Worm (Caenorhabditis elegans) whole organism, late embryonic: ENCODE results near the gene cal-8.

Experiments
- C08G9.2 ChIP-seq: sonication (generic microtip); optimal IDR thresholded peaks from 2 replicates; lab custom pipeline; 2016; ENCODE audit warnings: mild to moderate bottlenecking, missing genetic modification characterization, moderate library complexity, missing compliant biosample characterization
- F13H6.1 ChIP-seq: sonication (generic microtip); optimal IDR thresholded peaks from 2 replicates; lab custom pipeline; 2016; ENCODE audit warnings: missing genetic modification characterization, missing compliant biosample characterization
- K02D7.2 ChIP-seq: sonication (generic microtip); optimal IDR thresholded peaks from 2 replicates; lab custom pipeline; 2017; ENCODE audit warnings: mild to moderate bottlenecking, missing genetic modification characterization, missing compliant biosample characterization
- K09A11.1 ChIP-seq: sonication (generic microtip); optimal IDR thresholded peaks from 2 replicates; lab custom pipeline; 2017; ENCODE audit warnings: antibody characterized with exemption, mild to moderate bottlenecking, missing genetic modification characterization, missing compliant biosample characterization; ENCODE audit not compliant: insufficient read depth
- ahr-1 ChIP-seq: sonication (generic microtip); optimal IDR thresholded peaks from 2 replicates; lab custom pipeline; 2016; ENCODE audit warnings: missing genetic modification characterization, missing compliant biosample characterization
- ama-1 ChIP-seq: fragments of 150-350 bp; optimal IDR thresholded peaks from 2 replicates; lab custom pipeline; 2014
- ceh-14 ChIP-seq: sonication (generic microtip); optimal IDR thresholded peaks from 2 replicates; lab custom pipeline; 2016; ENCODE audit warnings: missing genotype, missing genetic modification characterization, missing compliant biosample characterization
- ceh-18 ChIP-seq: sonication (generic microtip); optimal IDR thresholded peaks from 2 replicates; lab custom pipeline; 2016; ENCODE audit warnings: missing genetic modification characterization, missing compliant biosample characterization
- ceh-19 ChIP-seq: fragments of 200-800 bp; sonication (Bioruptor generic); optimal IDR thresholded peaks from 2 replicates; lab custom pipeline; 2018; ENCODE audit warnings: mild to moderate bottlenecking, missing genetic modification characterization, missing compliant biosample characterization
- ceh-2 ChIP-seq: sonication (generic microtip); optimal IDR thresholded peaks from 2 replicates; lab custom pipeline; 2016; ENCODE audit warnings: missing genotype, missing genetic modification characterization, missing compliant biosample characterization
- ceh-24 ChIP-seq: sonication (generic microtip); optimal IDR thresholded peaks from 2 replicates; lab custom pipeline; 2016; ENCODE audit warnings: mild to moderate bottlenecking, missing genetic modification characterization, missing compliant biosample characterization
- ceh-34 ChIP-seq: sonication (generic microtip); optimal IDR thresholded peaks from 2 replicates; lab custom pipeline; 2016; ENCODE audit warnings: mild to moderate bottlenecking, missing genetic modification characterization, missing compliant biosample characterization
- ceh-48 ChIP-seq: sonication (generic microtip); optimal IDR thresholded peaks from 2 replicates; lab custom pipeline; 2016; ENCODE audit warnings: missing genetic modification characterization, inconsistent platforms, missing compliant biosample characterization
- ceh-9 ChIP-seq: sonication (generic microtip); optimal IDR thresholded peaks from 2 replicates; lab custom pipeline; 2016; ENCODE audit warnings: mild to moderate bottlenecking, missing genetic modification characterization, inconsistent platforms, missing compliant biosample characterization
- dmd-4 ChIP-seq: sonication (generic microtip); optimal IDR thresholded peaks from 2 replicates; lab custom pipeline; 2016; ENCODE audit warnings: borderline replicate concordance, missing genetic modification characterization, missing compliant biosample characterization
- elt-2 ChIP-seq: sonication (generic microtip); optimal IDR thresholded peaks from 2 replicates; lab custom pipeline; 2016; ENCODE audit warnings: missing genetic modification reagents, missing genetic modification characterization, missing compliant biosample characterization
- elt-4 ChIP-seq: sonication (generic microtip); optimal IDR thresholded peaks from 2 replicates; lab custom pipeline; 2016; ENCODE audit warnings: missing genetic modification characterization, missing compliant biosample characterization
- eyg-1 ChIP-seq: sonication (generic microtip); optimal IDR thresholded peaks from 2 replicates; lab custom pipeline; 2016; ENCODE audit warnings: missing genotype, missing genetic modification characterization, missing compliant biosample characterization
- fax-1 ChIP-seq: sonication (generic microtip); optimal IDR thresholded peaks from 2 replicates; lab custom pipeline; 2016; ENCODE audit warnings: missing genotype, missing genetic modification characterization, missing compliant biosample characterization
- lin-11 ChIP-seq: fragments of 200-800 bp; sonication (Bioruptor generic); optimal IDR thresholded peaks from 2 replicates; lab custom pipeline; 2018; ENCODE audit warnings: mild to moderate bottlenecking, missing genetic modification characterization, missing compliant biosample characterization
- nfya-1 ChIP-seq: sonication (generic microtip); optimal IDR thresholded peaks from 2 replicates; lab custom pipeline; 2017; ENCODE audit warnings: missing genetic modification characterization, mild to moderate bottlenecking, missing compliant biosample characterization, antibody characterized with exemption, moderate library complexity
- nhr-11 ChIP-seq: fragments of 150-350 bp; optimal IDR thresholded peaks from 2 replicates; lab custom pipeline; 2014; ENCODE audit warnings: missing biosample characterization, missing genetic modification characterization
- odd-2 ChIP-seq: sonication (generic microtip); optimal IDR thresholded peaks from 2 replicates; lab custom pipeline; 2017; ENCODE audit warnings: antibody characterized with exemption, mild to moderate bottlenecking, missing genetic modification characterization, missing compliant biosample characterization
- pax-1 ChIP-seq: fragments of 150-350 bp; optimal IDR thresholded peaks from 2 replicates; lab custom pipeline; 2014; ENCODE audit warnings: missing biosample characterization, missing genetic modification characterization
- pha-2 ChIP-seq: sonication (generic microtip); optimal IDR thresholded peaks from 2 replicates; lab custom pipeline; 2017; ENCODE audit warnings: mild to moderate bottlenecking, missing genetic modification characterization, missing compliant biosample characterization
- pqm-1 ChIP-seq: sonication (generic microtip); optimal IDR thresholded peaks from 2 replicates; lab custom pipeline; 2016; ENCODE audit warnings: missing genetic modification characterization, missing compliant biosample characterization
- pros-1 ChIP-seq: fragments of 150-350 bp; optimal IDR thresholded peaks from 2 replicates; lab custom pipeline; 2014; ENCODE audit warnings: missing biosample characterization, missing genetic modification reagents, missing genetic modification characterization
- ref-2 ChIP-seq: sonication (generic microtip); optimal IDR thresholded peaks from 2 replicates; lab custom pipeline; 2016; ENCODE audit warnings: missing genetic modification characterization, missing compliant biosample characterization
- rnt-1 ChIP-seq: sonication (generic microtip); optimal IDR thresholded peaks from 2 replicates; lab custom pipeline; 2016; ENCODE audit warnings: missing genetic modification characterization, missing compliant biosample characterization
- sdc-2 ChIP-seq: sonication (generic microtip); optimal IDR thresholded peaks from 2 replicates; lab custom pipeline; 2016; ENCODE audit warnings: missing genotype, missing genetic modification characterization, missing compliant biosample characterization
- syd-9 ChIP-seq: sonication (generic microtip); optimal IDR thresholded peaks from 2 replicates; lab custom pipeline; 2016; ENCODE audit warnings: mild to moderate bottlenecking, missing genetic modification characterization, moderate library complexity, missing compliant biosample characterization
- tbx-2 ChIP-seq: sonication (generic microtip); optimal IDR thresholded peaks from 2 replicates; lab custom pipeline; 2016; ENCODE audit warnings: missing genetic modification characterization, missing compliant biosample characterization
- tbx-7 ChIP-seq: sonication (generic microtip); optimal IDR thresholded peaks from 2 replicates; lab custom pipeline; 2016; ENCODE audit warnings: missing genotype, missing genetic modification characterization, missing compliant biosample characterization
- ttx-3 ChIP-seq: sonication (generic microtip); optimal IDR thresholded peaks from 2 replicates; lab custom pipeline; 2016; ENCODE audit warnings: missing genetic modification reagents, missing genetic modification characterization, missing compliant biosample characterization
- unc-42 ChIP-seq: sonication (generic microtip); optimal IDR thresholded peaks from 2 replicates; lab custom pipeline; 2016; ENCODE audit warnings: missing genotype, missing genetic modification characterization, missing compliant biosample characterization
- unc-86 ChIP-seq: sonication (generic microtip); optimal IDR thresholded peaks from 2 replicates; lab custom pipeline; 2016; ENCODE audit warnings: missing genetic modification characterization, missing compliant biosample characterization
- zip-5 ChIP-seq: sonication (generic microtip); optimal IDR thresholded peaks from 2 replicates; lab custom pipeline; 2016; ENCODE audit warnings: missing genetic modification characterization, missing compliant biosample characterization

cal-8 gene

DNA sequence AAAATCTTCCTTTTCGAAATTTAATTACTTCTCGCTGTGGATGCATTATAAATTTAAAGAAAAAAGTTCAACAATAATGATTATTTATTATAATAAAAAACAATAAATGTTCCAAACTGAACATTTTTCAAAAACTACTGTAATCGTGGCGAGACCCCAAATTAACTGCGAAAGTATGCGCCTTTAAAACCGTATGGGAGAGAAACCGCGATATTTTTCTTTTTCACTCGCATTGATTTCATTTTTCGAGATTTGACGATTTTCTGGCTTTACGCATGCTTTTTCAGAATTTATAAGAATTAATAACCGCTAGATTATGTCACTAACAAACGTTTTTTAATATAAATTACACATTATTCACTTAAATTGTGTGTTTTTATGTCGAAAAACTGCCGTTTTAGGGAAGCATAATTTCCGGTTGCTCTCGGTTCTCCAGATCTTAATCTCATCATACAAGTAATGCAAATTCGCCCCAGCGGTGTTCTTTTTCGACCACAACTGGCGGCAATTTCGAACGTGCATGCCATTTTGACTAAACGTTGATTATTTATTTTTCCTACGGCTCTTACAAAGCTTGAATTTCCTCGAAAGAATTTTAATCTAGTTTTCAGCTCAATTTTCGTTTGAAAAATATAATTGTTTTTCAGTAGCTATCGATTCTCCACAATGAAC lies 19.3 kb upstream of the cal-8 start, which contains the start of gene F12A10.8:
Gene F12A10.8, minus strand, starts transcription at position 79 of the 672 bp plus-strand sequence.
- TF ChIP-seq unc-42 (peak; percentile 81), ceh-2 (tag; lab: Kevin White, UChicago) (no peak)

DNA sequence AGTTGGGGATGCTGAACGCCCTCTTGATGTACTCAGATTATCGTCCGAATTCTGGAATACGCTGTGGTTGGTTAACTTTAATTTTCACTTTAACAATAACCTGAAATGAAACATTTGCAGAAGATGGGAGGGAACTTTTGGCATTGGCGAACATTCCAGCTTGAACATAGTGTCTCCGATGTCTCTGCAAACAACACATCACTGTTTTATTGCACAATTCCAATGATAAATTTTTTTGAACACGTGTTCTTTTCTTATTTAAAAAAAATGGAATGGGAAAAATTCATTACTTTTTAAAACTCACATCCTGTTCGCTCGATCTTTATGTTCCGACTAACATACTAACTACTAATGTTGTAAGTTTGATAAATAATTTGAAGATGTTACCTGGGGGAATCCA lies 18.6 kb upstream of the cal-8 start, which contains the start of gene fzy-1:
Gene fzy-1, plus strand, starts transcription at position 301 of the 400 bp plus-strand sequence.
- TF ChIP-seq tbx-2 (tag; lab: Kevin White, UChicago): no peak

DNA sequence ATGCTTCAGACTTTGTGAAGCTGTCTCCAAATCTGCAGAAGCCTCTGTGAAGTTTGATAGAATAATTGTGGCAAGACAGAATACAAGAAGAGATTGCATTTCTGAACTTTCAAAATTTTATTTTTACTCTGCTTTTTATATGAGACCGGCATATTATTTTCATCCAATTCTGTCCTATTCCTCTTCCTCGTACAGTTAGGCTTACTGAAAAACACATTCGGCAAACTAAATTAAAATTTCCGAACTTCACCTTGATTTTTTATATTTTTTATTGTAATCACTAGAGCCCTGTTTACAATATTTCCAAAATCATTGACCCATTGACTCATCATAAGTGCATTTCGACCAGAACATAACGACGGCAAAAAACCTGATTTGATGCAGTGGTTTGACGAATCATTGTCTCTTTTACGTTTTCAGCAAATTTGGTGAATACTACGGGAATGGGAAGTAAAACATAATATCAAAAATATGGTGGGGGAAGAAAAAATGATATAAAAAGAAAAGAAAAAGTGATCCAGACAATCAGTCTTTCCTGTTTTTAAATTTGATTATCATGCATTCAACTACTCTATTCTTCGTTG lies 16.4 kb upstream of the cal-8 start, which contains the start of the genes suex-1 and F12A10.9:
Gene suex-1, minus strand, starts transcription at position 101 of the 584 bp plus-strand sequence.
Gene F12A10.9, plus strand, starts transcription at position 534 of the 584 bp plus-strand sequence.
- no peak for TF ChIP-seq ama-1 (lab: Kevin White, UChicago)
- TF ChIP-seq nfya-1 (tag; lab: Kevin White, UChicago): no peak
- no peak for TF ChIP-seq lin-11 (tag; lab: Kevin White, UChicago)
- no peak for TF ChIP-seq pros-1 (tag; lab: Kevin White, UChicago)
- no peak for TF ChIP-seq K02D7.2
- no peak for TF ChIP-seq ceh-48
- no peak for TF ChIP-seq tbx-7 (tag; lab: Kevin White, UChicago)
- TF ChIP-seq ttx-3: no peak
- no peak for TF ChIP-seq odd-2
- TF ChIP-seq, all 69 proteins: peak for 0

DNA sequence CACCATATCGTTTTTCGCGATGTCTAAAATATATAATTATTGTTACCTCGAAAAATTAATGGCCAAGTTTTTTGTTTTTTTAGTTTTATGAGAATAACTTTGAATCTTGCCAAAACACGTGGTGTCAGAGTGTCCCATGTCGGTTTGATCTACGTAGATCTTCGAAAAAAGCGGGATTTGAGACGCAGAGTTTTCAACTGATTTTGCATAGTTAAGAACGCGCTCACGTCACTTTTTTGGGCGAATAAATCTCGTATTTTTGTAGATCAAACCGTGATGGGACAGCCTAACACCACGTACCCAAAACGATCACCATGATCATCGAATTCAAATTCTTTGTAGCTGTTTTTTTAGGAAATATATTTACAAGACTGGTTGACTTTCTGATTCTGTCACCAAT lies 15.7 kb upstream of the cal-8 start:
- TF ChIP-seq ceh-19 (no peak), zip-5 (tag; lab: Kevin White, UChicago) (no peak), ceh-9 (tag; lab: Kevin White, UChicago) (no peak), fax-1 (tag; lab: Kevin White, UChicago) (no peak), ahr-1 (tag; lab: Kevin White, UChicago) (no peak), K09A11.1 (tag; lab: Kevin White, UChicago) (no peak), elt-4 (tag; lab: Kevin White, UChicago) (no peak), syd-9 (tag; lab: Kevin White, UChicago) (no peak), elt-2 (no peak), ceh-24 (no peak), C08G9.2 (tag; lab: Kevin White, UChicago) (no peak), rnt-1 (tag; lab: Kevin White, UChicago) (no peak), pha-2 (tag; lab: Kevin White, UChicago) (no peak)

- TF ChIP-seq ceh-34 (no peak), unc-86 (tag; lab: Kevin White, UChicago) (no peak), zip-5 (tag; lab: Kevin White, UChicago) (no peak), ceh-14 (tag; lab: Kevin White, UChicago) (no peak), odd-2 (no peak), ceh-18 (tag; lab: Kevin White, UChicago) (no peak), rnt-1 (tag; lab: Kevin White, UChicago) (no peak), pqm-1 (no peak), pax-1 (no peak), nfya-1 (tag; lab: Kevin White, UChicago) (no peak)
Measured at ce11 chrII:5496375-5496774, 14.5 kb upstream of the cal-8 start, which contains the start of gene F12A10.1. F12A10.1 (plus strand) TSS chrII:5496540.

DNA sequence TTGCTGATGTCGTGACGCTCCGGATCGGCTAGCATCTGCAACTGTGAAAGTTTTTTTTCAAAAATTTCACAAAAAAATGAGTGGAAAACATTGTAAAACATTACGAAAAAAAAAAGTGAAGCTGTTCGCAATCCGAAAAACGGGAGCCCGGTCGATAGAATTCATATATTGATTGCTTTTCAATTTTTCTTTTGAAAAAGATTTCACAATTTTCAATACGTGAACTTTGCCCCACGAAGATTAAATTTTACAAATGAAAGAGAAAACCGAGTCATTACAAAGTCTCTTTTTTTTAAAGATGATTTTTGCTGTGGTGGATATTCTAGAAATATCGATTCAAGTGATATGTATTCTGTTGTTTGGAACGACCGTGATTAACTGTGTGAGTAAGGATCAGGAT lies 12.6 kb upstream of the cal-8 start, which contains the start of gene F12A10.6:
Gene F12A10.6, minus strand, starts transcription at position 101 of the 400 bp plus-strand sequence.
- TF ChIP-seq sdc-2 (tag; lab: Kevin White, UChicago): no peak
- no peak for TF ChIP-seq F13H6.1 (tag; lab: Kevin White, UChicago)
- no peak for TF ChIP-seq eyg-1
- no peak for TF ChIP-seq unc-42
- no peak for TF ChIP-seq ref-2 (tag; lab: Kevin White, UChicago)
- TF ChIP-seq lin-11 (tag; lab: Kevin White, UChicago): no peak
- TF ChIP-seq dmd-4 (tag; lab: Kevin White, UChicago): no peak
- no peak for TF ChIP-seq nhr-11 (tag; lab: Kevin White, UChicago)
